Worm (Caenorhabditis elegans) whole organism, L4/young adult: ENCODE results near the gene crn-6.

Source experiments
- W03F9.2 ChIP-seq: fragments of 150-350 bp; optimal IDR thresholded peaks from 2 replicates; lab custom pipeline; 2014; ENCODE audit warnings: missing biosample characterization, missing genetic modification characterization
- dao-5 ChIP-seq: sonication (generic microtip); optimal IDR thresholded peaks from 2 replicates; lab custom pipeline; 2016; ENCODE audit warnings: missing genotype, missing genetic modification characterization, moderate library complexity, missing compliant biosample characterization
- him-1 ChIP-seq: sonication (generic microtip); optimal IDR thresholded peaks from 2 replicates; lab custom pipeline; 2016; ENCODE audit warnings: missing genotype, missing genetic modification reagents, missing genetic modification characterization, missing compliant biosample characterization

Gene crn-6

ce11 chrIII:9366971-9367370 lies at the start of gene crn-6:
Gene crn-6 (plus strand): TSS chrIII:9367271.
- no peak for TF ChIP-seq him-1
- TF ChIP-seq W03F9.2 (tag; lab: Kevin White, UChicago): no peak
- no peak for TF ChIP-seq dao-5 (tag; lab: Kevin White, UChicago)

DNA sequence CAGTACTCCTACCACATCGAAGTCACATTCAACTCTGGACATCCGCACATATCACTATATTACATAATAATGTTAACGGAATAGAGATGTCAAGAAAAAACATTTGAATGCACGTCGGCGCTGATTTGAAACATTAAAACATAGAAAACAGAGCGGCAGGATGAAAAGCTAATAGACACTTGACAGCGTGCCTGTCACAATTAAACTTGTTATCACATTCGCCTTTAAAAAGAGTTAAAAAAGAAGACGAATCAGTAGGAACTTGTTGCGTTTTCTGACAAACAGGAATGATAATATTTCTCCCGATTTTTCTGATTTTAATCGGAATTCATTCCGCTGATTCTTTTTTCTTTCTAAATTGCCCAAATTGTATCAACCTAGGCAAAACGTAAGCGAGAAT lies 49.5 kb upstream of the crn-6 start:
- no peak for TF ChIP-seq W03F9.2 (tag; lab: Kevin White, UChicago)
- TF ChIP-seq dao-5 (tag; lab: Kevin White, UChicago): no peak
- TF ChIP-seq him-1: no peak

DNA sequence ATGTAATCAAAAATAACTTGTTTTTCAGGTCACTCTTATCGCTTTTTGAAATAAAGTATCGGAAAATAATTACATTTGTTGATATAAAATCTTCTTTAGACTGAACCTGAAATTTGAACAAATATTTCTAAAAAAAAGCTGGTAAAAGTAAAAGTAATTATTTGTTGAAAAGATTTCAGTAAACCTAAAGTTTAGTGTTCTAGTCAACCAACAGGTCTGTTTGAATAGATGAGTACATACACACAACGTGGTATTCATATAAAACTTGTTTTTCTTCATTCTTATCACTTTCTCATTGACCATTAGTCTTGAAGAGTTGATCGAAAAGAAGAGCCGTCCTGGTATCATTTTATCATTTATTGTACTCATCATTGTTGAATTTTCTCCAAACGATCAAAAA lies 47.4 kb upstream of the crn-6 start, which contains the start of gene C40H1.9:
Gene C40H1.9 (plus strand): TSS at position 301 of the 400 bp plus-strand sequence.
- no peak for TF ChIP-seq dao-5 (tag; lab: Kevin White, UChicago)
- no peak for TF ChIP-seq W03F9.2 (tag; lab: Kevin White, UChicago)
- no peak for TF ChIP-seq him-1

ce11 chrIII:9322010-9322409 lies 45.1 kb upstream of the crn-6 start, which contains the start of gene cpb-1:
Gene cpb-1 (plus strand): TSS chrIII:9322310.
- TF ChIP-seq W03F9.2 (tag; lab: Kevin White, UChicago): no peak
- no peak for TF ChIP-seq him-1
- no peak for TF ChIP-seq dao-5 (tag; lab: Kevin White, UChicago)

DNA sequence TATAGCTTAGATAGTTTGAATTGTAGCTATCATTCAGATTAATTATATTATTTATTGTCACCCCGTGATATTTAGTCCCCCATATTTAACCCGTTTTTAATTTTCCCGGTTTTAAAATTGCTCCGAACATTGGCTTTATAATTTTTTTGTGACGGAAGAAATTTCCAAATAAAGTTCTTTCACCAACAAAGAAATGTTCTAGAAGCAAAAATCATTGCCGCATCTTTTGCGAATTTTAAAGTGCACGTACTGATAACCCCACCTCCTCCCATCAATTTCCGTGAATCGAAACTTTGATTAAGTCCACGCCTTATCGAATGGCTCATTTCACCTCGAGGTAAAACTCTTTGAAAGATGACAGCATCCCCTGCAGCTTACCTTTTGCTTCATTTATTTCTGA lies 42.3 kb upstream of the crn-6 start, which contains the start of gene C40H1.7:
Gene C40H1.7 (plus strand): TSS at position 301 of the 400 bp plus-strand sequence.
- TF ChIP-seq dao-5 (tag; lab: Kevin White, UChicago) (no peak), him-1 (no peak), W03F9.2 (tag; lab: Kevin White, UChicago) (no peak)

ce11 chrIII:9326528-9326927 lies 40.5 kb upstream of the crn-6 start:
- no peak for TF ChIP-seq W03F9.2 (tag; lab: Kevin White, UChicago)
- TF ChIP-seq him-1: no peak
- no peak for TF ChIP-seq dao-5 (tag; lab: Kevin White, UChicago)

DNA sequence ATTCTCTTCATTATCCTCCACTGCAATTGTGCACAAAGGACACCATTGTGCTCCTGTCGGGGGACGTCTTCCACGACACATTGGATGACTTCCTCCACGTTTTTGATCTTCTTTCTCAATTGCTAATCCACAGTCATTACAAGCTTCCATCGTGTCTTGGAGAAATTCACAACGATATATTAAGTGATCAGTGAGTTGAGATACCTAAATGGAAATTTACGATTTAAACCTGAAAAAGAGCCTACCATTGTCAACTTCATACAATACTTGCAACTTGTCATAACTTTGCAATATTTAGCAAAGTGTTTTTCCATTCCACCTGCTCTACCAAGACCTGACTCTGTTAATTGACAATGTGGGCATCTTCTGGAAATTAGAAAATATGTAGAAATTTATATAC lies 39.2 kb upstream of the crn-6 start:
- TF ChIP-seq him-1: no peak
- TF ChIP-seq dao-5 (tag; lab: Kevin White, UChicago): no peak
- no peak for TF ChIP-seq W03F9.2 (tag; lab: Kevin White, UChicago)

DNA sequence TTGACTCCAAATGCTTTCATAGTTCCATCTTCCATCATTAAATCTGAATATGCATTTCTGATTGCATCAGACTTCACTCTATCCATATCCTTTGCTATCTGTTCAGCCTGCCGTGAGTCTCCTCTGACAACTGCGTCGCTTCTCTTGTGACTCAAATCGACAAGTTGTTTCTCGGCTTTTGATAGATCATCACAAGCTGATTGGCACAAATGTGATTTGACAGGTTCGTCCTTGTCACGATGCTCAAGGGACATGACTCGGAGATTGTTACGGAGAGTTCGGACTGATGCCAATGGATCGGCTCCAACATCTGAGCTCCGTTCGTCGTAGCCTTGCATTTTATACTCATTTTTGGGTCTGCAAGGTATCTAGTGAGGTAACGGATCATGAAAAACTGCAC lies 38.3 kb upstream of the crn-6 start:
- TF ChIP-seq him-1 (no peak), W03F9.2 (tag; lab: Kevin White, UChicago) (no peak), dao-5 (tag; lab: Kevin White, UChicago) (no peak)

ce11 chrIII:9329266-9329665 lies 37.8 kb upstream of the crn-6 start, which contains the start of gene C40H1.3:
Gene C40H1.3 (minus strand): TSS chrIII:9329366.
- TF ChIP-seq him-1 (no peak), W03F9.2 (tag; lab: Kevin White, UChicago) (no peak), dao-5 (tag; lab: Kevin White, UChicago) (no peak)

ce11 chrIII:9329790-9330366 lies 37.2 kb upstream of the crn-6 start, which contains the start of gene ttr-5:
Gene ttr-5 (plus strand): TSS chrIII:9330316.
- TF ChIP-seq W03F9.2 (tag; lab: Kevin White, UChicago): no peak
- TF ChIP-seq dao-5 (tag; lab: Kevin White, UChicago): no peak
- no peak for TF ChIP-seq him-1

ce11 chrIII:9331084-9331564 lies 35.9 kb upstream of the crn-6 start, which contains the start of gene ufc-1:
Gene ufc-1 (plus strand): TSS chrIII:9331514.
- TF ChIP-seq W03F9.2 (tag; lab: Kevin White, UChicago) (peak; percentile 22), him-1 (no peak), dao-5 (tag; lab: Kevin White, UChicago) (no peak)

ce11 chrIII:9334174-9334573 lies 32.9 kb upstream of the crn-6 start, which contains the start of gene elo-4:
Gene elo-4 (minus strand): TSS chrIII:9334274.
- no peak for TF ChIP-seq dao-5 (tag; lab: Kevin White, UChicago)
- TF ChIP-seq him-1: no peak
- no peak for TF ChIP-seq W03F9.2 (tag; lab: Kevin White, UChicago)

DNA sequence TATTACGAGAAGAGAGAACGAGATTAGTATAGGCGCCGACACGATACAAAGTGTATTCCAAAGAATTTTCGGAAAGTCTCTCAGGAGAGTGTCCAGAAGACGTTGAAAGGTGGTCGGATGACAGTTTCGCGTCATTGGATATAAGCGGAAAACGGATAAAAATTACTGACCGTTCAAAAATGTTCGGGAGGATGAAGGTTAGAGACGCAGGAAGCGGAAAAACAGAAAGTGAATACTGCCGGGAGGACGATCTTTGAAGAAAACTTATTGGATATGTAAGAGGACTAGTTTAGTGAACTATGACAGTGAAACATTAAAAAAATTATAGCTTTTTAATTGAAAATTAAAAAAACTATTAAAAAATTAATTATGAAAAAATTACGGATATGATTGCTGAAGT lies 32.0 kb upstream of the crn-6 start:
- TF ChIP-seq dao-5 (tag; lab: Kevin White, UChicago) (no peak), him-1 (no peak), W03F9.2 (tag; lab: Kevin White, UChicago) (no peak)

ce11 chrIII:9336807-9337206 lies 30.3 kb upstream of the crn-6 start:
- TF ChIP-seq dao-5 (tag; lab: Kevin White, UChicago) (no peak), W03F9.2 (tag; lab: Kevin White, UChicago) (no peak), him-1 (no peak)
